Fruit fly (Drosophila melanogaster) ovary, adult (tissue): ENCODE results near the gene CG5080.

Source experiments
- CG17801 ChIP-seq: fragments of 200-800 bp; optimal IDR thresholded peaks from 2 replicates; lab custom pipeline; 2019; ENCODE audit warnings: missing biosample characterization, mild to moderate bottlenecking, missing genetic modification characterization, moderate library complexity; ENCODE audit not compliant: partially characterized antibody

The CG5080 gene

DNA sequence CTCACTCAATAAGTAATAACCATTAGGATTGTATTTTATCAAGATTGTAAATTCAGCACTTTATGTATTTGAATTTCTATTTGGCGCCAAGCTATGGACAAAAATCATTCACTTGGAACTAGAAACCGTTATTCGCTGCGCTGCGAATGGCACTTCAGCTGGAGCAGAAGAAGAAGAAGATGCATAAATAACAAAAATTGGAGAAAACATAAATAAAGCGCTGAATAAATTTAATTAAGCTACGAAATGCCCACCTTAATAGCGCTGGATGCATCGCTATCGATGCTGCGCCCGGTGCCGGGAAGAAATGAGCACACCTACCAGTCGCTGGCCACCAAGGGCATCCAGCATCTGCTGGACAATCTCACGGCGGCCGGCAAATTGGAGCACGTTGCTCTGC is 608 bp upstream of the CG5080 start, which contains the start of gene IntS14:
Gene IntS14 (plus strand): TSS at position 150 of the 400 bp plus-strand sequence.
- peak; percentile 2 for TF ChIP-seq CG17801

DNA sequence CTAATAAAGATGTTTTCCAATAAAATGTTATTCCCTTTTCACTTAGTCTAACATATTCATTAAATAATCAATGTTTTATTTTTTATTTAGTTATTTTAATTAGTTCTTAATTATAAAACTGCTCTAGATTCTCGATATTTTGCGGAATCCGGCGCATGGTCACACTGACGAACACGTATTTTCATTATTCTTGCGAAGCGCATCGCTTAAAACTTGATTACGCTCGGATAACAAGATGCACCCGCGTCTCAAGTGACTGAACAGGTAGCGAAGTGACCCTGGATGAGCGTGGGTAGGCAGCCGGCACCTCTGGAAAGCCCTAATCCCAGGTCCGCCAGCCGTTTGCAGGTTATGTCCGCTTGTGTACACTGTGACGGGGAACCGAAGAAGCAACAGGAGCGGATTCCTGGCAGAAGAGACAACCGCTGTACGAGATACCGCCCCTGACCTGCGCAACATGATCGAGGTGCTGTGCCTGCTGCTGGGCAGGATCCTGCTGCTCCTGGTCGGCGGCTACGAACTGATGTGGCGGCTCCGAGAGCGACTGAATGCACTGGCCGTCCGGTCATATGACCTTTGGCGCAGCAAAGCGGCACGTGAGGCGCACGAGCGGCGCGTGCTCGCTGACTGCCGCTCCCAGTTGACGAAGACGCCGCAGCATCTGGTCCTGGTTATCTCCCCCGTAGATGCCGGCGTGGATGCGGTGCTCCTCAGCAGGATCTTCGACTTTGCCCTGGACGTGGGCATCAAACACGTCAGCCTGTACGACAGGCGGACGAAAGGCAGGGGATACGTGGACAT is 5.0 kb downstream of the CG5080 start, which contains the start of gene Tango14:
Gene Tango14 (plus strand): TSS at position 143 of the 801 bp plus-strand sequence.
- TF ChIP-seq CG17801 = no peak

DNA sequence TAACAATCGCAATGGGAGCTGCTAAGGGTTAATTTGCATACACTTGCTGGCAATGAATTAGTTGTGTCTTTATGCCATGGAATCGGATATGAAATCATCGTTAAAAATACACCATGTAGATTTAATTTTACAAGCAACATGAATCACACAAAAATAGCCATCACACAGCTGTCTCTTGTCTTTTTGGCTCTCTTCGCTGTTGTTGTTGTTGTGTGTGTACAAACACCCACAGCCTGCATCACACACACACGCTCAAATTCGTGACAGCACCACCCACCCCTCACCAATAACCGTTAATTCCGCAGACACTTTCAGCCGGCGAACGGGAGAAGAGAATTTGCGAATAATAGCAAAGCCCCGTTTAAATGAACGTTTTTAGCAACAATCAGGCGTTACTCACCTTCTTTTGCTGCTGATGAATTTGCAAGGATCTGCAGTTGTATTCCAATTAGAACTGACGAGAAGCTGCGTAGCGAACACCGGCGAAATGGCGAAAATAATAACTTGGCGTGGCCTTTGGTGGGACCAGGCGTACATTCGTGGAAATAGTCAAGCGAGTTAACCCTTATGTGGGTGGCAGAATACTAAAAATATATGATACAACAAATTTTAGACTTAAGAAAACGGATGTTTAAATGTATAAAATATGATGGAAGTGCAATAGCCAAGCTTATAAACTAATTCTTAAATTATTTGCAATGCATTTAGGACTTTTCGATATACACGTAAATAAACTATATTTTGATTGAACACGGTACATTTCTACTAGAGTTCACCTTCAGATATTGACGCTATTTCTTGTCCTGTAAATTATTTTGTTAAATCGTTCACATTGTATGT is 5.8 kb downstream of the CG5080 start, which contains the start of gene capt:
Gene capt (minus strand): TSS at position 584 of the 840 bp plus-strand sequence.
- no peak for TF ChIP-seq CG17801

DNA sequence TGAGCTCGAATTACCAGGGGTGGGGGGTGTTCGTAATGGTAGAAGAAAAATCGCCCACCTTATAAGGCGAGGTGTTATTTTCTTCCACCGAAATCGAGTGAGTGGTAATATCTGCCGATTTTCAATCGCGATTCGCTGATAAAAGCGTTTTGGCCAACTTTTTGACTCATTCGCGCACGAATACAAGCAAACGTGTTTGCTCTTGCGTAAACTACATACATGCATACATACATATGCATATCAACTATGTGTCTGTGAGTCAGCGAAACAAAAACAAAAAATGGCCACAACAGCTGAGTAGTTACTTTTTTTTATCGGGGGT is 6.4 kb downstream of the CG5080 start:
- TF ChIP-seq CG17801 = no peak

DNA sequence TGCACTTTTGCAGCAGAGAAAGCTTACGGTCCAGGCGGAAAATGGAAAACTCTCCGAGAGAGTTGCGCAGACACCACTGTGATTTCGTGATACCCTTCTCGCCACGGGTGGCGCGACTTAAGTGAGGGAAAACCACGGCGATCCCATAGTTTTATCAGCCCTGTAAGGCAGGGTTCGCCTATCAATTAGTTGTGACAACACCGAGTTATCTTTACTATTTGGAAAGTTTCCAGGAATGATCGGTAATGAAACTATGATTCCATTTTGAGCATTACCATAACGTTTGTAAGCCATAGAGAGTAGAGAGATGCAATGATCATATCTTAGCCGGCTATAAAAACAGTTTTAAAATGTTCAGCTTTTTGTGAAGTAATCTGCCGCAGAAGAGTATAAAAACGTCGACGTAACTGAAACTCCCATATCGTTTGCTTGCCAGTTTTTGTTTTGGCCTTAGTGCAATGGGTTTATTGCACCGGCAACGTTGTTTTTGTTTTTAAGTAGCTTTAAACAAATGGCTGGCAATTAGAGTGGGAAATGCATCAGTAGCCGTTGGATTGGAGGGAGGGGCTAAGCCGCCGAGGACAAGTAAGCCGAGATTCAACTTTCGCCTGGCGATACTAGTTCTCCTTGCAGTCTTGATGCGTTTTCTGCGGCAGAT is 7.0 kb downstream of the CG5080 start:
- no peak for TF ChIP-seq CG17801

DNA sequence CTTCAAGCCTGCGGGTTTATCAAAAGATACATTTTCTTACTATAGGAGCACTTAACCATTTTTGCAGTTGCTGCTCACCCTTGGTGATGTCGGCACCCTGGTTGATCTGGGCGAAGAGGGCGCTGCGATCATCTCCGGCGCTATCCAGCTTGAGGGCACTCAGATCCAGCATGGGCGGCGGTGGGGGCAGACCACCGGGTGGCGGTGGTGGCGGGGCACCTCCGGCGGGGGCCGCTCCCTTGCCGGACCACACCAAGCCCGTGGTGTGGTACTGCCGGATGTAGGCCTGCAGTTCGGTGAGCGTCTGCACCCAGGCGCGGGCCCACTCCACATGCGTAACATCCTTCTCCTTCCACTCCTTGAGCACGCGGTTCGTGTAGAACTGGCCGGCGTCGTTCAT is 11.0 kb downstream of the CG5080 start:
- TF ChIP-seq CG17801 = no peak

DNA sequence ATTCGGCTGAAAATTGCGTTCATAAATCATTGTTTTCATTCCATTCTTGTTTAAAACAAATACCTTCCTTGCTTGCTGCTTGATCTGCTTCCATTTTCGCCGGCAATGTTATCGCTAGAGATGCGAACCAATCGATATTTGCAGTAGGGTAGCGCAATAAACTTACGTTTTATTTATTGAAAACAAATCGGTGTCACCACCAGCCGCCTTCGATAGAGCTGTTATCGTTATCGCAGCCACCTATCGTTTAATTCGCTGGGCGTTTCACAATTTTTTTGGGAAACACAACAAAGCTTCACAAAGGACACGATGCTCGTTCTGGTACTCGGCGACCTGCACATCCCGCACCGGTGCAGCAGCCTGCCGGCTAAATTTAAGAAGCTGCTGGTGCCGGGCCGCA is 13.1 kb downstream of the CG5080 start, which contains the start of the genes Tfb4 and Vps29:
Gene Tfb4 (minus strand): TSS at position 124 of the 400 bp plus-strand sequence.
Gene Vps29 (plus strand): TSS at position 213 of the 400 bp plus-strand sequence.
- TF ChIP-seq CG17801 = peak; percentile 62

DNA sequence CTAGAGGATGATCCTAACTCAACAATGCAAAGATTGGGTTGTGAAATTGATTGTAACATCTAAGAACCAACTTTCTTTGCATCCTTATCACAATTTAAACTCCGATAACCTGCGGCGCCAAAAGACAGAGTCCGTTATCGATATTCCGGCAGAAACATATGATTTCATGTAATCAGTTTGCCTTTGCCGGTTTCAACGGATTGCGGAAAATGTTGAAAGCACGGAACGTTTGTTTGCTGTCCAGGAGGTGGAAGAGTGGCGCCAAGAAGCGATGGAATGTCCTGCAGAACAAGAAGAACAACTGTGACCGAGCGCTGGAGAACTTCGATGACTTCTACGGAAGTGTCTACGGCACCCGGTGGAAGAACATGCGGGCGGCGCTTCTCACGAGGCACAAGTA is 16.0 kb downstream of the CG5080 start:
- no peak for TF ChIP-seq CG17801

DNA sequence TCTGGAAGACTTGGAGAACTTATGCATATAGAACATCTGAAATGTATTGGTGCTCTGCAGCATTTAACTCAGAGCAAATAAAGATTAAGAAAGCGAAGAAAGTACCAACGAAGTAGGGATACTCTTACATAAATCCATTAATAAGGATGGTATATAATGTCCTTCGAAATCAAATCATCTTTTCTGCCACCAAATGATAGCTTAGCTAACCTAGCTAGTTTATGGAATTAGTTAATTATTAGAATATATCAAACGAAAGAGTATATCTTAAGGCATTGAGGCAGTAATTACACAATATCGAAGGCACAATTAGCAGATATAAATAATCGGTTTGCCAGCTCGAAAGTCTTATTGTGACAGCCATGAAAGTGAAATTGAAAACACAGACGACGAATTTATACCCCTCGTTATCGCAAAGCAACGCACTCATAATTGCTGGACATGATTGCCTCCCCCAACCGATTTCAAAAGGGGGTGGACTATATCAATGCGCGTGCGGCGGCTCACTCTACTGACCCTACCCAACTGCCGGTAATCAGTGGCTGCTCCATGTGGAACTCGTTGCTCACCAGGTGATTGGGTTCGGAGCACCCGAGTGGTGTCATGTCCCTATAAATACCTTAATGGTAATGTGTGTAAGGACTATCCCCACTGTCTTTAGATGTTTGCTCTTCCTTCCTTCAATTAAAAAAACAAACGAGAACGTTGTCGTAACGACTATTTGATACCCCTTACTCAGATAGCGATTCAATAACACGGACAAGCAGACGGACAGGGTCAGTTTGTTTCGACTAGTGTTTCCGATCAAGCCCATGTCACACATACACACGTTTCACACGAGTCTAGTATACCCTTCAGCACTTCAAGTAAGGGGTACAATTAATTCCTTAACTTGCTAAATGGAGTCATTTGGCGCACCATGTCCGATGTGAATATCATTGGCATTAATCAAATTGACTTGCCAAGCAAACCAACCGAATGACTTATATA is 19.0 kb downstream of the CG5080 start:
- no peak for TF ChIP-seq CG17801

DNA sequence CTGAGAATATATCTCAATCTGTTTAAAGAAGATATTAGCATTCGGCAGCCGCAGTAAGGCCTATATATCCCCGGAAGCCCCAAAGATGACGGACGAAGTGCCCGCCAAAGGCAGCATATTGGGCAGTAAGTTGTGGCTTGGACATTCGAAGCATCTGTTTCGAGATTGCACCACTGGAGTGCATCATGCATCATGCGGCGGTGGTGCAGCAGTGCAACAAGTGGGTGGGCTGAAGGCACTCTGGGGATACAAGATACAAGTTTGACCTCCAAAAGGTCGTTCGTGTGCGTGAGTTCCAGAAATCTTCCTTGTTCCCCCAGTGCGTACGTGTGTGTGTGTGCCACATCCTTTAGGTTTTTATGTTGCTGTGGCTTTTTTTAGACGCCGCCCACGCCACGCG is 20.4 kb downstream of the CG5080 start:
- no peak for TF ChIP-seq CG17801

DNA sequence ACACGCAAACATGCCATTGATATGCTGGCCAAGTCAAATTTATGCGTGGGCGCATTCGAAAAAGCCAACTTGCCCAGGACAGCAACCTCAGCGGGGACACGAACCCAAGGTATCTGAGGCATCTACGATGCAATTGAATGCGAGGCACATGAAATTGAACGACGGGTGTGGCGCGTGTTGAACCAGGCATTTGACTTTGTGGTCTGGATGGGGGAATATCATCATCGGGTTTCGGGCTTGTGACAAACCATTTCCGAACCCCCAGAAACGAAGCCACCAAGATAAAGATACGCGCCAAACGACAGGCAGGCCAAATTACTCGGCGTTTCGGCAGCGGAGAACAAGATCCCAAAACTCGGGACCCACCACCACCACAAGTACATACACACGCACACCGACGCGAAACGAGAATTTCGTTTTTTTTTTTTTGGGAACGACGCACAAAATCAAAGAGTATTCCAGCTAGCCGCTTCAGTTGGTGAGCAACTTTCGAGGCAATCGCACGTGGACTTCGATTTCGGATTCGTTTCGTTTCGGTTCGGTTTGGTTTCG is 20.9 kb downstream of the CG5080 start, which contains the start of gene MFS3:
Gene MFS3 (plus strand): TSS at position 472 of the 552 bp plus-strand sequence.
- no peak for TF ChIP-seq CG17801

DNA sequence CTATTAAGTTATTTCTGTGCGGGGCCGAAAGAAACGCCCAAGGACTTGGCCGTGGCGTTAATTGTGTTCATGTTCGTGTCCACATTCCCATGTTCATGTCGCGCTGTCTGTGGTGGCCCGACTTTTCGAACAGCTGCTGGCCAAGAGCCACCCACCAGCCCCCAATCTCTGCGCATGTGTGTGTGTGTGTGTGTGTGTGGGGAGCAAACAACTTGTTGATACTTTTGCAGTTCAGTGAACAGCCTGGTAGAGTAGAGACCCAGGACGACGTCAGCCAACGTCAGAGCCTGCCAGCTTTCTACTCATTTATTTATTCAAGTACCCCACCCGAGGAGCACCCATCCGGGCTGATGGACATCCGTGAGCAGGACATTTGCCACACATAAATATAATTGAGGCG is 26.7 kb downstream of the CG5080 start:
- no peak for TF ChIP-seq CG17801

DNA sequence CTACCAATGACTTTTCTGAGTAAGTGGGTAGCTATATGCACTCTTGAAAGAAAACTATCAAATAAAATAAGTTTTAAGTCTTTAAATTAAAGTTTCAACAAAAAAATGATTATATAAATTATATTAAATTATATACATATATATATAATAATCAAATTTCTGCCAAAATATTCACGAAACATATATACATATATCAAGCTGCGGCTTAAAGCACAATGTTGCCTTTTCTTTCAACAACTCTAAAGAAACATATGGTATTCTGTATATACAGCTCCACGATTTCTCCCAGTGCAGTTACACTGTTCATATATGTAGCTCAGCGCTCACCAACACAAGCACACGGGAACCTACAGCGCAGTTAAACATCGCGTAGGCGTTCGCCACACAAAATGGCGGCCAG is 28.2 kb downstream of the CG5080 start:
- TF ChIP-seq CG17801 = no peak

DNA sequence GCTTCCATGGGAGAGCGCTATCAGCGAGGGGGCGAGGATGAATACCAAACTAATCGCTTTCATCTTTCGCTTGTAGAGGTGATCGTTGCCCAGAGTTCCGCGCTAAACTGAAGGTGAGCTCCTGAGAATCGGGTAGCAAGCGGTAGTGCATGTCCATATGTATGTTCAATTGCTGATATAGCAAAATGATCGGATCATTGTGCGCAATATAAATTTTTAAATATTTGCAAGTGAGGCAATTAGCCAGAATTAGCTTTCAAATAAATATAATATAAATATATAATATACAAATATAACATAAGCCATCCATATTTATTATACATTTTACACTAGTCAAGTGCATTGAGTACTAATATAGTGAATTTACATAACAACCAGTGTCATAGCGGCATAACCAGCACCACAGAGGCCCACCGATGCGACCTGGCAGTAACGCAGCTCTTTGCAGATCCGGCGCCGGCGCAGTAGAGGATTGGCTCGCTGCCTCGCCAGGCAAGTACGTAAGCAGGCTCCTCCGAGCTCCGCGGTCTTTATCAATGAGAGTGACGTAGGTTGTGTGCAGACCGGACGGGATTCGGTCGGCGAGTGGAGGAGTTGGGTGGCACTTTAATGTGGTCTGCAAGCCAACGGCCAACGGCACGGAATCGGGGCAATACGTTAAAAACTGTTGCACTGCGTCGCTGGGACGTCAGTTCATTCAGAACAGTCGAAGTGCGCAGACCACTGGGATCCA is 29.5 kb downstream of the CG5080 start, which contains the start of the genes Iris and CG4577:
Gene Iris (minus strand): TSS at position 88 of the 733 bp plus-strand sequence.
Gene CG4577 (plus strand): TSS at position 683 of the 733 bp plus-strand sequence.
- TF ChIP-seq CG17801 = no peak
